Fruit fly (Drosophila melanogaster) whole organism, prepupa: ENCODE measurements around the gene orion.

Source experiments
- CG10631 ChIP-seq: fragments of 200-800 bp; sonication (Bioruptor generic); optimal IDR thresholded peaks from 2 replicates; lab custom pipeline; 2016; ENCODE audit warnings: missing biosample characterization, missing genetic modification characterization
- CG10669 ChIP-seq: fragments of 200-800 bp; sonication (Bioruptor generic); optimal IDR thresholded peaks from 3 replicates; lab custom pipeline; 2018; ENCODE audit warnings: missing biosample characterization, mild to moderate bottlenecking, missing genetic modification characterization, moderate library complexity
- CG11902 ChIP-seq: fragments of 200-800 bp; sonication (Bioruptor generic); optimal IDR thresholded peaks from 3 replicates; lab custom pipeline; 2016; ENCODE audit warnings: missing biosample characterization, missing genetic modification characterization
- CG15336 ChIP-seq: fragments of 200-800 bp; sonication (Bioruptor generic); IDR thresholded peaks from 2 replicates; pipeline ENCODE4 v1.3.6; 2022; ENCODE audit warnings: missing biosample characterization, missing genetic modification characterization
- CG1621 ChIP-seq: fragments of 200-800 bp; sonication (Bioruptor generic); optimal IDR thresholded peaks from 3 replicates; lab custom pipeline; 2018; ENCODE audit warnings: missing biosample characterization, mild to moderate bottlenecking, missing genetic modification characterization
- CG31627 ChIP-seq: fragments of 200-800 bp; sonication (Bioruptor generic); optimal IDR thresholded peaks from 3 replicates; lab custom pipeline; 2016; ENCODE audit warnings: missing biosample characterization, missing genetic modification characterization
- CG32006 ChIP-seq: fragments of 200-800 bp; sonication (Bioruptor generic); optimal IDR thresholded peaks from 3 replicates; lab custom pipeline; 2017; ENCODE audit warnings: missing biosample characterization, mild to moderate bottlenecking, missing genetic modification characterization
- CG34406 ChIP-seq: fragments of 200-800 bp; sonication (Bioruptor generic); optimal IDR thresholded peaks from 3 replicates; lab custom pipeline; 2016; ENCODE audit warnings: missing biosample characterization, missing genetic modification characterization
- CG3919 ChIP-seq: fragments of 200-800 bp; sonication (Bioruptor generic); optimal IDR thresholded peaks from 3 replicates; lab custom pipeline; 2016; ENCODE audit warnings: missing biosample characterization, missing genetic modification characterization
- CG4318 ChIP-seq: fragments of 200-800 bp; sonication (Bioruptor generic); optimal IDR thresholded peaks from 3 replicates; lab custom pipeline; 2017; ENCODE audit warnings: missing biosample characterization, mild to moderate bottlenecking, missing genetic modification characterization
- CG6163 ChIP-seq: fragments of 200-800 bp; sonication (Bioruptor generic); IDR thresholded peaks from 3 replicates; pipeline ENCODE4 v1.3.6; 2022; ENCODE audit warnings: missing biosample characterization, missing genetic modification characterization
- CG6276 ChIP-seq: fragments of 200-800 bp; sonication (Bioruptor generic); optimal IDR thresholded peaks from 2 replicates; lab custom pipeline; 2017; ENCODE audit warnings: missing biosample characterization, mild to moderate bottlenecking, missing genetic modification characterization
- CG6792 ChIP-seq: fragments of 200-800 bp; sonication (Bioruptor generic); optimal IDR thresholded peaks from 3 replicates; lab custom pipeline; 2016; ENCODE audit warnings: missing biosample characterization, missing genetic modification characterization
- CG6854 ChIP-seq: fragments of 200-800 bp; sonication (Bioruptor generic); optimal IDR thresholded peaks from 2 replicates; lab custom pipeline; 2017; ENCODE audit warnings: missing biosample characterization, mild to moderate bottlenecking, missing genetic modification characterization
- CG8119 ChIP-seq: fragments of 200-800 bp; sonication (Bioruptor generic); IDR thresholded peaks from 3 replicates; pipeline ENCODE4 v1.3.6; 2022; ENCODE audit warnings: missing biosample characterization, missing genetic modification characterization
- CG8319 ChIP-seq: fragments of 200-800 bp; sonication (Bioruptor generic); optimal IDR thresholded peaks from 3 replicates; lab custom pipeline; 2016; ENCODE audit warnings: missing biosample characterization, missing genetic modification characterization
- Eip78C ChIP-seq: fragments of 200-800 bp; sonication (Bioruptor generic); peaks from one replicate; lab custom pipeline; 2016; ENCODE audit warnings: missing biosample characterization, missing genetic modification characterization
- Eip93F ChIP-seq: fragments of 200-800 bp; sonication (Bioruptor generic); optimal IDR thresholded peaks from 2 replicates; lab custom pipeline; 2016; ENCODE audit warnings: missing biosample characterization, mild to moderate bottlenecking, missing genetic modification characterization
- Ets96B ChIP-seq: fragments of 200-800 bp; optimal IDR thresholded peaks from 2 replicates; lab custom pipeline; 2019; ENCODE audit warnings: missing biosample characterization, mild to moderate bottlenecking, missing genetic modification characterization, moderate library complexity
- Hr38 ChIP-seq: sonication (Bioruptor generic); optimal IDR thresholded peaks from 2 replicates; lab custom pipeline; 2016; ENCODE audit warnings: missing biosample characterization, missing genetic modification characterization
- Lpt ChIP-seq: fragments of 200-800 bp; sonication (Bioruptor generic); optimal IDR thresholded peaks from 3 replicates; lab custom pipeline; 2016; ENCODE audit warnings: missing biosample characterization, missing genetic modification characterization
- Met ChIP-seq: fragments of 200-800 bp; sonication (Bioruptor generic); optimal IDR thresholded peaks from 3 replicates; lab custom pipeline; 2016; ENCODE audit warnings: missing biosample characterization, missing genetic modification characterization
- Smox ChIP-seq: fragments of 200-800 bp; sonication (Bioruptor generic); optimal IDR thresholded peaks from 3 replicates; lab custom pipeline; 2016; ENCODE audit warnings: missing biosample characterization, missing genetic modification characterization
- Sox102F ChIP-seq: fragments of 200-800 bp; sonication (Bioruptor generic); optimal IDR thresholded peaks from 2 replicates; lab custom pipeline; 2016; ENCODE audit warnings: missing biosample characterization, mild to moderate bottlenecking, missing genetic modification characterization
- Sox14 ChIP-seq: fragments of 200-800 bp; sonication (Bioruptor generic); optimal IDR thresholded peaks from 3 replicates; lab custom pipeline; 2016; ENCODE audit warnings: missing biosample characterization, missing genetic modification characterization
- achi ChIP-seq: fragments of 200-800 bp; sonication (Bioruptor generic); optimal IDR thresholded peaks from 3 replicates; lab custom pipeline; 2016; ENCODE audit warnings: missing biosample characterization, missing genetic modification characterization
- acj6 ChIP-seq: fragments of 200-800 bp; sonication (Bioruptor generic); optimal IDR thresholded peaks from 3 replicates; lab custom pipeline; 2016; ENCODE audit warnings: missing biosample characterization, missing genetic modification characterization
- cyc ChIP-seq: fragments of 200-800 bp; sonication (Bioruptor generic); optimal IDR thresholded peaks from 3 replicates; lab custom pipeline; 2016; ENCODE audit warnings: missing biosample characterization, missing genetic modification characterization
- eg ChIP-seq: fragments of 200-800 bp; sonication (Bioruptor generic); IDR thresholded peaks from 3 replicates; pipeline ENCODE4 v1.3.6; 2022; ENCODE audit warnings: missing biosample characterization, missing genetic modification characterization
- lz ChIP-seq: fragments of 200-800 bp; sonication (Bioruptor generic); optimal IDR thresholded peaks from 3 replicates; lab custom pipeline; 2016; ENCODE audit warnings: missing biosample characterization, missing genetic modification characterization
- net ChIP-seq: fragments of 200-800 bp; sonication (Bioruptor generic); optimal IDR thresholded peaks from 3 replicates; lab custom pipeline; 2016; ENCODE audit warnings: missing biosample characterization, missing genetic modification characterization
- spab ChIP-seq: fragments of 200-800 bp; sonication (Bioruptor generic); optimal IDR thresholded peaks from 2 replicates; lab custom pipeline; 2017; ENCODE audit warnings: missing biosample characterization, mild to moderate bottlenecking, missing genetic modification characterization, missing genetic modification reagents
- ss ChIP-seq, 2 experiments: fragments of 200-800 bp; sonication (Bioruptor generic); optimal IDR thresholded peaks; 2 replicates in 1 of 2; 3 replicates in 1 of 2; lab custom pipeline; 2017 to 2018; ENCODE audit warnings: mild to moderate bottlenecking in 2 of 2, missing biosample characterization in 2 of 2, missing genetic modification characterization in 2 of 2, moderate library complexity in 1 of 2
- svp ChIP-seq: fragments of 200-800 bp; sonication (Bioruptor generic); peaks from one replicate; lab custom pipeline; 2016; ENCODE audit warnings: missing biosample characterization, missing genetic modification characterization
- topi ChIP-seq: fragments of 200-800 bp; sonication (Bioruptor generic); optimal IDR thresholded peaks from 3 replicates; lab custom pipeline; 2016; ENCODE audit warnings: missing biosample characterization, missing genetic modification characterization
- vri ChIP-seq: fragments of 200-800 bp; sonication (Bioruptor generic); optimal IDR thresholded peaks from 3 replicates; lab custom pipeline; 2016; ENCODE audit warnings: missing biosample characterization, mild to moderate bottlenecking, missing genetic modification characterization

The orion gene

dm6 chrX:7965761-7966555 is 19.2 kb upstream of the orion start:
- TF ChIP-seq CG6163 (GFP tag; lab: Robert Waterston, UW) = peak; percentile 69
- TF ChIP-seq Eip78C (GFP tag; lab: Kevin White, UChicago) = peak; percentile 33
- TF ChIP-seq CG11902 = no peak
- peak; percentile 55 for TF ChIP-seq CG32006 (GFP tag; lab: Kevin White, UChicago)
- peak; percentile 20 for TF ChIP-seq CG3919
- no peak for TF ChIP-seq lz
- TF ChIP-seq eg (GFP tag; lab: Robert Waterston, UW) = peak; percentile 68; the same call in 2 of the 3 replicates
- no peak for TF ChIP-seq CG10669 (GFP tag; lab: Kevin White, UChicago)
- no peak for TF ChIP-seq CG8319 (GFP tag; lab: Kevin White, UChicago)
- peak; percentile 39 for TF ChIP-seq CG15336 (GFP tag; lab: Robert Waterston, UW)
- peak; percentile 34 for TF ChIP-seq CG6276 (GFP tag; lab: Kevin White, UChicago)
- peak; percentile 60 for TF ChIP-seq CG8119
- TF ChIP-seq svp (GFP tag; lab: Kevin White, UChicago) = peak; percentile 61
- TF ChIP-seq achi (GFP tag; lab: Kevin White, UChicago) = peak; percentile 2

dm6 chrX:7963724-7964123 is 17.0 kb upstream of the orion start, which contains the start of gene sn:
TSS of gene sn (plus strand) at chrX:7964024.
- TF ChIP-seq svp (GFP tag; lab: Kevin White, UChicago) = peak; percentile 40
- TF ChIP-seq topi (GFP tag; lab: Kevin White, UChicago) = no peak

- peak; percentile 71 for TF ChIP-seq svp (GFP tag; lab: Kevin White, UChicago)
- no peak for TF ChIP-seq Eip93F (GFP tag; lab: Kevin White, UChicago)
These were observed 14.3 kb upstream of the orion start for dm6 chrX:7960988-7961387.

- TF ChIP-seq Met (GFP tag; lab: Kevin White, UChicago) (no peak), Sox14 (GFP tag; lab: Kevin White, UChicago) (no peak), Hr38 (GFP tag; lab: Kevin White, UChicago) (no peak), topi (GFP tag; lab: Kevin White, UChicago) (no peak), acj6 (GFP tag; lab: Kevin White, UChicago) (no peak), CG6163 (GFP tag; lab: Robert Waterston, UW) (no peak), ss (GFP tag; optimal IDR thresholded peaks at IDR 0.05; lab: Kevin White, UChicago) (no peak)
These were observed 12.8 kb upstream of the orion start for dm6 chrX:7959512-7959911.

dm6 chrX:7959025-7959424 is 12.3 kb upstream of the orion start:
- TF ChIP-seq Sox14 (GFP tag; lab: Kevin White, UChicago) = no peak
- peak; percentile 38; the same call in 1 of the 3 replicates for TF ChIP-seq CG6163 (GFP tag; lab: Robert Waterston, UW)

- TF ChIP-seq CG6854 (GFP tag; lab: Kevin White, UChicago) (no peak), Eip78C (GFP tag; lab: Kevin White, UChicago) (no peak), net (GFP tag; lab: Kevin White, UChicago) (no peak), CG10631 (GFP tag; lab: Kevin White, UChicago) (no peak), CG3919 (no peak), acj6 (GFP tag; lab: Kevin White, UChicago) (no peak), Lpt (no peak)
These were observed 9.2 kb upstream of the orion start, which contains the start of the genes CG15332 and CG15330 for dm6 chrX:7955890-7956289. TSS of gene CG15332 (minus strand) at chrX:7955990. TSS of gene CG15330 (plus strand) at chrX:7956064.

dm6 chrX:7944772-7945722 is 1.7 kb downstream of the orion start:
- TF ChIP-seq CG15336 (GFP tag; lab: Robert Waterston, UW) (peak; percentile 60), CG34406 (GFP tag; lab: Kevin White, UChicago) (peak; percentile 49), Eip78C (GFP tag; lab: Kevin White, UChicago) (peak; percentile 89), CG31627 (GFP tag; lab: Kevin White, UChicago) (peak; percentile 75), Smox (GFP tag; lab: Kevin White, UChicago) (peak; percentile 68), spab (GFP tag; lab: Kevin White, UChicago) (peak; percentile 34), svp (GFP tag; lab: Kevin White, UChicago) (peak; percentile 93), Sox102F (GFP tag; lab: Kevin White, UChicago) (peak; percentile 72), Ets96B (peak; percentile 43), CG1621 (tag; lab: Kevin White, UChicago) (peak; percentile 40), vri (GFP tag; lab: Kevin White, UChicago) (peak; percentile 88), cyc (GFP tag; lab: Kevin White, UChicago) (peak; percentile 75), acj6 (GFP tag; lab: Kevin White, UChicago) (peak; percentile 56), CG6792 (peak; percentile 60), CG4318 (peak; percentile 43)
